Fruit fly (Drosophila melanogaster) Kc167 (cell line): Measurements from ENCODE around the gene repo.

Source experiments
- Myc ChIP-seq: fragments of >200 bp; optimal IDR thresholded peaks from 2 replicates; lab custom pipeline; 2017; ENCODE audit warnings: missing external identifiers
- Sin3A ChIP-seq: fragments of >200 bp; optimal IDR thresholded peaks from 2 replicates; lab custom pipeline; 2018; ENCODE audit warnings: missing external identifiers
- h ChIP-seq: fragments of >200 bp; optimal IDR thresholded peaks from 3 replicates; lab custom pipeline; 2018; ENCODE audit warnings: missing external identifiers
- insv ChIP-seq: fragments of >200 bp; optimal IDR thresholded peaks from 3 replicates; lab custom pipeline; 2018; ENCODE audit warnings: missing external identifiers
- psq ChIP-seq: fragments of >200 bp; optimal IDR thresholded peaks from 2 replicates; lab custom pipeline; 2017; ENCODE audit warnings: missing external identifiers
- ttk ChIP-seq: sonication (Bioruptor generic); optimal IDR thresholded peaks from 2 replicates; lab custom pipeline; 2017; ENCODE audit warnings: missing external identifiers

Gene repo

DNA sequence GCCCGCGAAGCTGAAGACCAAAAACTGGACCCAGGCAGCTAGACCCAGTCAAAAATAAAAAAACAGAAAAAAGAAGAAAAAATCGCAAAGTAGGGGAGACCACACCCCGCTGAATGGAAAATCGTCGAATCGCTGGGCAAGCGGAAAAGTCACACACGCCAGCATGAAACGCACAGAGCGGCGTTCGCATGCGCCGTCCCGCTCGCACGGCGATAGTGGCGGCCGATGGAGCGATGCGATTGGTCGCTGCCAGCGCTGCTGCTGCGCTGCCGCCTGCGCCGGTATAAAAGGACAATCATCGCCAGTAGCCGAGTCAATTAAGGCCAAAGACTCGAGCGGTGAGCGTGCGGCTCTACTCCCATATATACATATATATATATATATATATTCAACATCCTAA, at the start of gene repo:
Gene repo (plus strand): TSS at position 314 of the 400 bp plus-strand sequence.
- TF ChIP-seq psq (no peak), ttk (lab: Kevin White, UChicago) (no peak), Sin3A (no peak), Myc (lab: Kevin White, UChicago) (no peak), insv (lab: Kevin White, UChicago) (no peak), h (lab: Kevin White, UChicago) (no peak)

DNA sequence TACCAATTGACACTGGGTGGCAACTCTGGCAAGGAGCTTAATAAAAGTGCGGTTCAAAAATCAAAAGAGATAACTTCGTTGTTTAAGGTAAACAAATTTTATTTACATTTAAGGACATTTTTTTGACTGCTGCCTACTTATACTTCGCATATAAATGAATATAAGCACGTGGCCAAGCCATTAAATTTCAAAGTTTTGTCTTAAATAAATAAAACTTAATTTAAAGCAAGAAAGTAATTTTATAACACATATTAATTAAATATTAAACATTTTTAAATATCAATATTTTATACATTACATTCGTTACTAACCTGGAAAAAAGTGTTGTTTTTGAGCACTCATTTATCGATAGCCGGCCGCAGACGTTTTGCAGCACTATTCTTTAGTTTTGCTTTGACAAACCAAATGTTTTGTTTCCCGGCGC, 47.3 kb upstream of the repo start, which contains the start of the genes CG12321 and MED17:
Gene CG12321 (minus strand): TSS at position 6 of the 424 bp plus-strand sequence.
Gene MED17 (plus strand): TSS at position 371 of the 424 bp plus-strand sequence.
- TF ChIP-seq insv (lab: Kevin White, UChicago) (no peak), ttk (lab: Kevin White, UChicago) (no peak), Myc (lab: Kevin White, UChicago) (no peak), h (lab: Kevin White, UChicago) (no peak), psq (no peak), Sin3A (no peak)

DNA sequence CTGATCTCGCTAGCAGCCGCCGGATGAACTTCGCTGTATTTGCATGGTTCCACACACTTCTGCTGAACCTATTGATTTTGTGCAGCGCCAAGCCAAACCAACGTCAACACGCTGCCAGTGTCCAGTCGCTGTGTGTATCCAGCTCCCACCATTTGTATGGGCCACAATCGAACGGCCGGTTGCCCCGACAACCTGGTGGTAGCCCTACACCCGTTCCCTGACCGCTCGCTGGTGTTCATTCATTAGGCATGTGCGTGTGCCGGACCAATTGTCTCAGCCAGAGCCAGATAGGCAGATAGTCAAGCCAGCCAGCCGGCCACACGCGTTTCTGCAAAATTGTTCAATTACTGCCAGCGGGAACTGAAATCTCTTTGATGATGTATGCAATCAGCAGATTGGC, 44.1 kb upstream of the repo start, which contains the start of gene CG14313:
Gene CG14313 (minus strand): TSS at position 101 of the 400 bp plus-strand sequence.
- TF ChIP-seq psq (no peak), ttk (lab: Kevin White, UChicago) (no peak), h (lab: Kevin White, UChicago) (no peak), insv (lab: Kevin White, UChicago) (no peak), Sin3A (no peak), Myc (lab: Kevin White, UChicago) (no peak)

DNA sequence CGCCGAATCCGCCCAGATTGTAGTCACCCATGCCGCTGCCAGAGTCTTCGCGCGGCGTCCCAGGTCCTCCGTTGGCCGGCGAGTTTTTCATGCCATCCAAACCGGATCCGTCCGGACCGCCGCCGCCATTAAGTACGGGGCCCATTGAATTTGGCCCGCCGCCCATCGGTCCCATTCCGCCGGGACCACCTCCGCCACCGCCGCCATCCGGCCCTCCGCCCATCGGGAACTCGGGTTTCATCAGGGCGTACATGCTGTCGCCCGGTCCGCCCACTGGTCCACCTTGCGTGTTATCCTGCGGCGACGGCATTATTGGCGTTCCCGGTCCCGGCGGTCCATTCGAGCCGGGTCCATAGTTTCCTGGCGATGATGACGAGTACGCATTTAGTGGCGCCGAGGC, 40.7 kb upstream of the repo start:
- TF ChIP-seq Sin3A (no peak), h (lab: Kevin White, UChicago) (no peak), Myc (lab: Kevin White, UChicago) (no peak), ttk (lab: Kevin White, UChicago) (no peak), insv (lab: Kevin White, UChicago) (no peak), psq (no peak)

DNA sequence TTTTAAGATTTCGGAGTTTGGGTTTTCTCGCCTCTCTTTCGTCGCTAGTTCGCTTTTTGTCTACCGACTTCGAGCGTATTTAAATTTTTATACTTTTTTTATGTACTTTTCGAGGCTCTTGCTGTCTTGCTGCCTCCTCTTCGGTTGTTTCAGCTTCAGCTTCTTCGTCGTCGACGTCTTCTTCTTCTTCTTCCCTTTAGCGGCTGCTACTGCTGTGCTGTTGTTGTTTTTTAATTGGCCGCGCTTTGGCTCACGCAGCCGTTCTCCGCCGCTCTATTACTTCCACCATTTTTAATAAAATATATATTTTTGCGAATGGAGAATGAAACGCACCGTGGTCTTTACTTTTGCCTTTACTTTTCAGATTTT, 39.4 kb upstream of the repo start:
- TF ChIP-seq h (lab: Kevin White, UChicago) (no peak), insv (lab: Kevin White, UChicago) (no peak), Myc (lab: Kevin White, UChicago) (no peak), ttk (lab: Kevin White, UChicago) (no peak), Sin3A (no peak), psq (no peak)

DNA sequence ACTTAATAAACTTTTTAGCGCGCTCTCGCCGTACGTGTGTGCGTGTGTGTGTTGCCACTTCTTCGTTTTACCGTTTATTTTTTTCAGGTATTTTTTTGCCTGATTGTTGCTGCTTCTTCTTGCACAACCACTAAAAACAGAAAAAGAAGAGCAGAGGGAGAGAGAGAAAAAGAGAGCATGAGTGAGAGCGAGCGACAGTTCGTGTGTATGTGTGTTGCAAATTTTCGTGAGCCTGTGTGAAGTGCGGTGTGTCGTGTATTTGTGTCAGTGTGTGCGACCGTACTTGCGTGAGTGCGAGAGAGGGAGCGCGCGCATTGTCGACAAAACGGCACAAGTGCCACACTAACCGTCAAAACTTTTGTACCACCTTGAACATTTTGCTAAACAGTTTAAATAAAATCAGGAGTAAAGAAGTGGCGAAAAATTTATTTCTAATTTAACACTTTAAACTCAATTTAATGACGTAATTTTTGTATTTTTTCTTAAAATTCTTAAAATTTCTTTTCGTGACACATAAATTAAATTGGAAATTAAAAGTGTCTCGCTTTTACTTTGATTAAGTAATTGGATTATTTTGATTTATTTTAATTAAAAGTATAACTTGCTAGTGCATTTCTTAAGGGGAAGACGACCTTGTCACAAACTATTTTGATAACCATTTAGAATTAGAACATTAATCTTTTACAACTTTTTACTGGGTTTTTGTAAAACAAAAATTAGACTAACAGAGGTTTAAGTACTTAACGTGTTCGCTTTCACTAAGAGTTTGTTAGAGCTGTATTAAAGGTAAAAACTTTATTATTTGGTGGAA, 38.8 kb upstream of the repo start:
- TF ChIP-seq ttk (lab: Kevin White, UChicago) (no peak), Myc (lab: Kevin White, UChicago) (no peak), Sin3A (no peak), insv (lab: Kevin White, UChicago) (no peak), h (lab: Kevin White, UChicago) (no peak)

DNA sequence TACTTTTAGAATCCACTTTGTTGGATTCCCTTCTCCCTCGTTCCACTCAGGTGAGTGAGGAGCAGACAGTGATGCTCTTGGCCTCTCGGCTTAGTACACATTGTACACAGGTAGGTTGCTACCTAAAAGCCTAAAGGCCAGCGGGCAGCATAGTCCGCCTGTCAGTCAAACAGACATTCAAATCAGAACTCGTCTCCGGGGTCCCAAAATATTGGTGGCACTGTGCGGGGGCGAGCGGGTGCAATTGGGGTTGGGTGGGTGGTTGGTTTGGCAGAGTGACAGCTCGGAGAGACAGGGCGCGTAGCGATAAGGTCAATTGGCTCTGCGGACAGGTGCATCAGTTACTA, 38.2 kb upstream of the repo start:
- TF ChIP-seq insv (lab: Kevin White, UChicago) = no peak

DNA sequence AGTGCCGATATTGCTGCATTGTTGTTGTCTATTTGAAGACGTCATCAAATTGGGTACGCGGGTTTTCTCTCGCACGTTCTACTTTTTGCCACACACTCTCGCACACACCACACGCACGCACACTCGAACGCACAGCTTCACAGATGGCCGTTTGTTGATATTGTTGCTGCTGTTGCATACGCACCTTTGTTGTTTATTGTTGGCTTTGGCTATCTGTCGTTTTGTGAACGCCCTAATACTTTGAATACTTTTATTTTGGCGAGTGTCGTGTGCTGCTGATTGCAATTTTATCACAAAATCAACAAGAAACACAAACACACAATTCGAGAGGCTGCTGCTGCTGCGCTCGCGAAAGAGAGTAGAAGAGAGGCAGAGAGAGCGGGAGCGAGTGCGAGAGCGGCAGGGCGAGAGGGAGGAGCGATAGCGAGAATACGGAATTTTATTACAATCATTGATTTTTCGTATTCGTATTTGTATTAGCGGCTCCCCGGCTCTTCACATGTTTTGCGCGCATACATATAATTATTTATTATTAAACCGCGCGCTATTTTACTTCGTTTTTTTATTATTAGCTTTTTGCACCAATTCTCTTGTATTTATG, 37.4 kb upstream of the repo start:
- TF ChIP-seq h (lab: Kevin White, UChicago) = no peak

DNA sequence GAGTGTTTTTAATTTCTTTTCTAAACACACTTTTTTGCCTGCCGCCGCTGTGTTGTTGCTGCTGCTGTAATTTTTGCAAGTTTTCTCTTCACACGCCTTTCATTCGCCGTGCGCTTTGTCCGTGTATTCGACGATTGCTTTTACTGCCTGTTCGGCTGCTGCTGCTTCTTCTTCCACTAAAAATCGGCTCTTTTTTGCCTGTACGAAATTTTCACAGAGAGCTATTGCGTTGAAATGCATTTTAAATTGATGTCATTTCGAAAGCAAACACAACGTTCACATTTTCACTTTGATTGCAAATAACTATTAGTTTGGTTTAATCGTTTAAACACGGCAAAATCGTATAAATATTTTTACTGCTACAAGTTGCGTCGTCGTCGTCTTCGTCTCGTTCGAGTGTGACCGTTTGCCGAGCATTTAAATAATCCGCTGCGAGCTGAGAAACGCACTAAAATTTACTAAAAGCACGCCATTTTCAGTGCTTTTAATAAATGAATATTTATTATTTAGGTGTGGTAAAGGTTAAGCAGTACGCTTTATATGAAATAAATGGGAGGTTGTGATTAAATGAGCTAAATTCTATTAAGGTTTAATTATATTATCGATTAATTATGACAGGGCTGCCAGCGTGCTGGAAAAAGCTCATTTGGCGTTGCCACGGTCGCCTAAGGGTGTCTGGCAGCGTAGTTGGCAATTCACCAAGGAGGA, 36.7 kb upstream of the repo start, which contains the start of the genes Ssdp and CG7985:
Gene Ssdp (minus strand): TSS at position 419 of the 708 bp plus-strand sequence.
Gene CG7985 (plus strand): TSS at position 681 of the 708 bp plus-strand sequence.
- TF ChIP-seq ttk (lab: Kevin White, UChicago) (no peak), psq (no peak), insv (lab: Kevin White, UChicago) (no peak), Sin3A (no peak), Myc (lab: Kevin White, UChicago) (no peak), h (lab: Kevin White, UChicago) (no peak)

DNA sequence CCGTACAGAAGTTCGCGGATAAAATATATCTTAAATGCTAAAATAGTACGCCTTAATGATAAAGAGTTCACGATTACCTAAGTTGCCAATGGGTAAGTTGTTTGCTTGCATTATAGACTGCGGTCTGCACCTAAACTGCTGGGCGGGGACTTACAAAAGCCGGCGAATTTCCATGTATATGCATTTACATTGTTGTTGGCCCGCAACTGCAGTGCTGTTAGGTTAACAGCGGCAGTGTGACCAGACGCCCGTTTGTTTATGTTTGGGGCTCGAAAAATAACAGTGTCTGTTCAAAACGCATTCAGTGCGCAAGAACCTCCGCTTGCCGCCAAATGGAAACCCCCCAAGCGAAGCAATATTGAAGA, 36.1 kb upstream of the repo start:
- TF ChIP-seq Sin3A = no peak
- TF ChIP-seq h (lab: Kevin White, UChicago) = no peak
- TF ChIP-seq Myc (lab: Kevin White, UChicago) = no peak
- TF ChIP-seq psq = no peak
- no peak for TF ChIP-seq ttk (lab: Kevin White, UChicago)

DNA sequence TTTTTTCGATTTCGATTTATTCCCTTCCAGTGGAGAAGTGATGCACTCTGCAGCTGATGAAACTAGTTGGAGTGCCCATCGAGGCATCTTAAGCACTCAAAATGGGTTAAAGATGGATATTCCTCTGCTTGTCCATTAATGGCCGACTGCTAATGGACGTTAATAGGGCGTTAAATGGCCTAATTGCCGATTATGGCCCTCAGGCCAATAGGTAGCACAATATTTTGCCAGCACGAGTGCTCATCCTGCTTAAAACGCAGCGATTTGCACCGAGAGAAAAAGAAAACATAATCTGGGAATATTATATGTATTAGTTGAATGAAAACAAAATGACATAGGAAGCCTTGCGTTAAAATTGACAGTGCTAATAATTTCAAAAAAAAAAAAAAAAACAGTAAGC, 27.5 kb upstream of the repo start, which contains the start of gene CG44158:
Gene CG44158 (plus strand): TSS at position 301 of the 400 bp plus-strand sequence.
- TF ChIP-seq Myc (lab: Kevin White, UChicago) = no peak

DNA sequence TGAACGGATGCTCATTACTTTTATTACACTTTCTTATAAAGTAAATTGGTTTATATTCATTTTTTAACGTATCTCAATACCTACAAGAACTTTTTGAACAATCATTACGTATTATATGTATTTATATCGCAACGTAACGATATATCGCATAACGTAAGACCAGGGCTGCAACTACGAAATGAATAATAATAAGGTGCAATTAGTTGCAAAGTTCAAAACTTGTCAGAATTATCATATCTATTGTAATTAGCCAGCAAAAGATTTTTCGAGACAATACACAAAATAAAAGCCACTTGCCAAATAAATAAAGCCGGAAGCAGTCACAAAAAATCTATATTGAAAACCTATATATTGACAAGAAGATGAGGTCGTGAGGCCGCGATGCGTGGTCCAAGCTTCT, 20.7 kb upstream of the repo start:
- no peak for TF ChIP-seq insv (lab: Kevin White, UChicago)
- no peak for TF ChIP-seq ttk (lab: Kevin White, UChicago)
- TF ChIP-seq h (lab: Kevin White, UChicago) = no peak
- no peak for TF ChIP-seq Sin3A
- TF ChIP-seq Myc (lab: Kevin White, UChicago) = no peak
- no peak for TF ChIP-seq psq
